Fruit fly (Drosophila melanogaster) Kc167 (cell line): ENCODE data around the gene CG14420.

Experiments
- Sin3A ChIP-seq: fragments of >200 bp; optimal IDR thresholded peaks from 2 replicates; lab custom pipeline; 2018; ENCODE audit warnings: missing external identifiers
- h ChIP-seq: fragments of >200 bp; optimal IDR thresholded peaks from 3 replicates; lab custom pipeline; 2018; ENCODE audit warnings: missing external identifiers
- ttk ChIP-seq: sonication (Bioruptor generic); optimal IDR thresholded peaks from 2 replicates; lab custom pipeline; 2017; ENCODE audit warnings: missing external identifiers

dm6 chrX:2969039-2969438 is 30.4 kb downstream of the CG14420 start:
- TF ChIP-seq h (lab: Kevin White, UChicago) = no peak
- no peak for TF ChIP-seq Sin3A (lab: Kevin White, UChicago)
- TF ChIP-seq ttk = no peak
